Worm (Caenorhabditis elegans) whole organism, young adult: ENCODE data around the gene mks-1.

Experiments
- B0019.2 ChIP-seq: fragments of 200-800 bp; sonication (Bioruptor generic); conservative IDR thresholded peaks from 2 replicates; pipeline ENCODE4 v1.3.6; 2022; ENCODE audit warnings: missing genetic modification reagents, missing genetic modification characterization, missing compliant biosample characterization
- F22D6.2 ChIP-seq: sonication (generic microtip); optimal IDR thresholded peaks from 2 replicates; lab custom pipeline; 2016; ENCODE audit warnings: mild to moderate bottlenecking, missing genetic modification characterization, missing compliant biosample characterization
- F37B4.10 ChIP-seq: fragments of 200-800 bp; sonication (Bioruptor generic); IDR thresholded peaks from 2 replicates; pipeline ENCODE4 v1.3.6; 2022; ENCODE audit warnings: missing genetic modification characterization, missing compliant biosample characterization
- F49E8.2 ChIP-seq: sonication (generic microtip); optimal IDR thresholded peaks from 3 replicates; lab custom pipeline; 2017; ENCODE audit warnings: missing genetic modification characterization, mild to moderate bottlenecking, missing compliant biosample characterization, antibody characterized with exemption, moderate library complexity; ENCODE audit not compliant: insufficient read depth
- F55B11.4 ChIP-seq: sonication (generic microtip); optimal IDR thresholded peaks from 2 replicates; lab custom pipeline; 2016; ENCODE audit warnings: missing compliant biosample characterization, missing genetic modification characterization, borderline replicate concordance; ENCODE audit not compliant: insufficient read depth
- K12H6.12 ChIP-seq: fragments of 200-800 bp; sonication (Bioruptor generic); optimal IDR thresholded peaks from 2 replicates; lab custom pipeline; 2018; ENCODE audit warnings: mild to moderate bottlenecking, missing genetic modification characterization, missing compliant biosample characterization
- Y53F4B.3 ChIP-seq: fragments of 200-800 bp; sonication (Bioruptor generic); IDR thresholded peaks from 2 replicates; pipeline ENCODE4 v1.3.6; 2022; ENCODE audit warnings: missing genetic modification reagents, missing genetic modification characterization, missing compliant biosample characterization
- Y95B8A.8 ChIP-seq: fragments of 200-800 bp; sonication (Bioruptor generic); IDR thresholded peaks from 2 replicates; pipeline ENCODE4 v1.3.6; 2022; ENCODE audit warnings: missing genetic modification reagents, missing genetic modification characterization, missing compliant biosample characterization
- atf-7 ChIP-seq: sonication (generic microtip); optimal IDR thresholded peaks from 2 replicates; lab custom pipeline; 2017; ENCODE audit warnings: mild to moderate bottlenecking, missing genetic modification characterization, missing compliant biosample characterization
- athp-1 ChIP-seq: sonication (generic microtip); optimal IDR thresholded peaks from 2 replicates; lab custom pipeline; 2017; ENCODE audit warnings: mild to moderate bottlenecking, missing genetic modification characterization, missing compliant biosample characterization
- cebp-1 ChIP-seq, 2 experiments: fragments of 200-800 bp in 1 of 2; sonication (Bioruptor generic) in 1 of 2; sonication (generic microtip) in 1 of 2; IDR thresholded peaks in 1 of 2; optimal IDR thresholded peaks in 1 of 2; 2 replicates each; pipeline versions ENCODE4 v1.3.6 to Lab custom; 2017 to 2022; ENCODE audit warnings: missing compliant biosample characterization in 2 of 2, missing genetic modification characterization in 2 of 2, mild to moderate bottlenecking in 1 of 2, missing genetic modification reagents in 1 of 2, moderate library complexity in 1 of 2
- cebp-2 ChIP-seq: fragments of 200-800 bp; sonication (Bioruptor generic); IDR thresholded peaks from 2 replicates; pipeline ENCODE4 v1.3.6; 2022; ENCODE audit warnings: missing genetic modification characterization, missing compliant biosample characterization
- ceh-100 ChIP-seq: fragments of 200-800 bp; sonication (Bioruptor generic); IDR thresholded peaks from 2 replicates; pipeline ENCODE4 v1.3.6; 2022; ENCODE audit warnings: missing genetic modification reagents, missing genetic modification characterization, missing compliant biosample characterization
- ceh-27 ChIP-seq: fragments of 200-800 bp; sonication (Bioruptor generic); optimal IDR thresholded peaks from 2 replicates; lab custom pipeline; 2018; ENCODE audit warnings: mild to moderate bottlenecking, missing genetic modification characterization, moderate library complexity, missing compliant biosample characterization
- egl-18 ChIP-seq: fragments of 200-800 bp; sonication (Bioruptor generic); IDR thresholded peaks from 2 replicates; pipeline ENCODE4 v1.3.6; 2022; ENCODE audit warnings: missing genetic modification reagents, missing genetic modification characterization, missing compliant biosample characterization
- ekl-4 ChIP-seq: fragments of 200-800 bp; sonication (Bioruptor generic); IDR thresholded peaks from 2 replicates; pipeline ENCODE4 v1.3.6; 2022; ENCODE audit warnings: missing genetic modification reagents, missing genetic modification characterization, missing compliant biosample characterization
- ets-4 ChIP-seq: fragments of 200-800 bp; sonication (Bioruptor generic); optimal IDR thresholded peaks from 2 replicates; lab custom pipeline; 2018; ENCODE audit warnings: mild to moderate bottlenecking, missing genetic modification characterization, missing compliant biosample characterization
- fkh-3 ChIP-seq: sonication (generic microtip); optimal IDR thresholded peaks from 2 replicates; lab custom pipeline; 2016; ENCODE audit warnings: mild to moderate bottlenecking, missing genetic modification characterization, missing compliant biosample characterization
- him-1 ChIP-seq: sonication (generic microtip); optimal IDR thresholded peaks from 2 replicates; lab custom pipeline; 2016; ENCODE audit warnings: missing genotype, missing genetic modification reagents, missing genetic modification characterization, missing compliant biosample characterization
- hmg-1.2 ChIP-seq: fragments of 200-800 bp; sonication (Bioruptor generic); IDR thresholded peaks from 2 replicates; pipeline ENCODE4 v1.3.6; 2022; ENCODE audit warnings: missing genetic modification reagents, missing genetic modification characterization, missing compliant biosample characterization
- hrde-1 ChIP-seq: sonication (generic microtip); optimal IDR thresholded peaks from 2 replicates; lab custom pipeline; 2016; ENCODE audit warnings: missing genetic modification characterization, mild to moderate bottlenecking, missing compliant biosample characterization, moderate library complexity, missing genotype, missing genetic modification reagents, borderline replicate concordance
- lin-40 ChIP-seq: sonication (generic microtip); optimal IDR thresholded peaks from 2 replicates; lab custom pipeline; 2016; ENCODE audit warnings: missing genetic modification characterization, mild to moderate bottlenecking, missing compliant biosample characterization, missing genotype, missing genetic modification reagents
- mcd-1 ChIP-seq: fragments of 200-800 bp; sonication (Bioruptor generic); IDR thresholded peaks from 2 replicates; pipeline ENCODE4 v1.3.6; 2022; ENCODE audit warnings: missing genetic modification reagents, missing genetic modification characterization, missing compliant biosample characterization
- nhr-120 ChIP-seq: fragments of 200-800 bp; sonication (Bioruptor generic); IDR thresholded peaks from 2 replicates; pipeline ENCODE4 v1.3.6; 2022; ENCODE audit warnings: missing genetic modification characterization, missing compliant biosample characterization
- nhr-80 ChIP-seq: sonication (generic microtip); optimal IDR thresholded peaks from 2 replicates; lab custom pipeline; 2016; ENCODE audit warnings: missing genetic modification characterization, missing compliant biosample characterization
- pha-4 ChIP-seq: fragments of 150-350 bp; sonication (generic microtip); optimal IDR thresholded peaks from 2 replicates; lab custom pipeline; 2014; ENCODE audit warnings: missing biosample characterization, missing genetic modification reagents, missing genetic modification characterization
- rcor-1 ChIP-seq: fragments of 200-800 bp; sonication (Bioruptor generic); IDR thresholded peaks from 2 replicates; pipeline ENCODE4 v1.3.6; 2022; ENCODE audit warnings: missing genetic modification reagents, missing genetic modification characterization, missing compliant biosample characterization
- repo-1 ChIP-seq: sonication (generic microtip); optimal IDR thresholded peaks from 2 replicates; lab custom pipeline; 2017; ENCODE audit warnings: mild to moderate bottlenecking, missing genetic modification characterization, missing compliant biosample characterization
- rpc-1 ChIP-seq, 2 experiments: fragments of 150-350 bp in 1 of 2; sonication (generic microtip) in 1 of 2; optimal IDR thresholded peaks; 2 replicates each; lab custom pipeline; 2014 to 2018; ENCODE audit warnings: missing biosample characterization in 1 of 2, missing genetic modification characterization in 1 of 2, missing genetic modification reagents in 1 of 2, missing genotype in 1 of 2
- snpc-1.3 ChIP-seq: sonication (generic microtip); optimal IDR thresholded peaks from 2 replicates; lab custom pipeline; 2017; ENCODE audit warnings: missing genetic modification characterization, mild to moderate bottlenecking, missing compliant biosample characterization, antibody characterized with exemption, moderate library complexity, missing genotype, missing genetic modification reagents; ENCODE audit not compliant: insufficient read depth
- somi-1 ChIP-seq: fragments of 200-800 bp; sonication (Bioruptor generic); optimal IDR thresholded peaks from 2 replicates; lab custom pipeline; 2018; ENCODE audit warnings: mild to moderate bottlenecking, missing genetic modification characterization, missing compliant biosample characterization
- tbp1 ChIP-seq: fragments of 200-800 bp; sonication (Bioruptor generic); optimal IDR thresholded peaks from 2 replicates; lab custom pipeline; 2018; ENCODE audit warnings: mild to moderate bottlenecking, missing genetic modification characterization, missing compliant biosample characterization
- tbx-9 ChIP-seq: sonication (generic microtip); optimal IDR thresholded peaks from 2 replicates; lab custom pipeline; 2016; ENCODE audit warnings: borderline replicate concordance, missing genetic modification characterization, inconsistent platforms, missing compliant biosample characterization
- zfh-2 ChIP-seq: fragments of 200-800 bp; sonication (Bioruptor generic); conservative IDR thresholded peaks from 2 replicates; pipeline ENCODE4 v1.3.6; 2022; ENCODE audit warnings: missing genetic modification reagents, missing genetic modification characterization, missing compliant biosample characterization
- ztf-18 ChIP-seq: sonication (generic microtip); optimal IDR thresholded peaks from 2 replicates; lab custom pipeline; 2016; ENCODE audit warnings: missing genotype, mild to moderate bottlenecking, missing genetic modification characterization, missing compliant biosample characterization

Gene mks-1

ce11 chrIII:3185980-3186379 is at the start of gene mks-1:
mks-1 (plus strand) TSS chrIII:3186280.
- TF ChIP-seq pha-4 (tag; lab: Kevin White, UChicago) (no peak), ekl-4 (no peak), atf-7 (no peak), egl-18 (GFP tag; lab: Robert Waterston, UW) (no peak), rpc-1 (optimal IDR thresholded peaks at IDR 0.05; lab: Kevin White, UChicago) (no peak), rpc-1 (tag; optimal IDR thresholded peaks at IDR 0.05; lab: Kevin White, UChicago) (no peak), fkh-3 (tag; lab: Kevin White, UChicago) (no peak), tbp1 (GFP tag; lab: Kevin White, UChicago) (peak; percentile 71), him-1 (peak; percentile 15), snpc-1.3 (no peak), F22D6.2 (tag; lab: Kevin White, UChicago) (no peak), nhr-120 (GFP tag; lab: Robert Waterston, UW) (no peak), ceh-27 (GFP tag; lab: Kevin White, UChicago) (no peak), ets-4 (GFP tag; lab: Kevin White, UChicago) (no peak), tbx-9 (tag; lab: Kevin White, UChicago) (no peak)

- TF ChIP-seq hmg-1.2 (GFP tag; lab: Robert Waterston, UW) (peak; percentile 57), lin-40 (tag; lab: Kevin White, UChicago) (no peak), ceh-100 (GFP tag; lab: Robert Waterston, UW) (no peak)
Measured at ce11 chrIII:3136325-3137001, 49.6 kb upstream of the mks-1 start.

- TF ChIP-seq Y53F4B.3 (GFP tag; lab: Robert Waterston, UW), result no peak
- no peak for TF ChIP-seq F37B4.10 (GFP tag; lab: Robert Waterston, UW)
- no peak for TF ChIP-seq fkh-3 (tag; lab: Kevin White, UChicago)
- no peak for TF ChIP-seq repo-1 (tag; lab: Kevin White, UChicago)
- no peak for TF ChIP-seq K12H6.12 (tag; lab: Kevin White, UChicago)
- TF ChIP-seq somi-1 (GFP tag; lab: Kevin White, UChicago), result no peak
- TF ChIP-seq rcor-1 (GFP tag; lab: Robert Waterston, UW), result no peak
- TF ChIP-seq ekl-4, result no peak
- TF ChIP-seq mcd-1 (GFP tag; lab: Robert Waterston, UW), result no peak
- no peak for TF ChIP-seq Y95B8A.8 (GFP tag; lab: Robert Waterston, UW)
- no peak for TF ChIP-seq athp-1 (tag; lab: Kevin White, UChicago)
- TF ChIP-seq hrde-1 (tag; lab: Kevin White, UChicago), result no peak
- TF ChIP-seq B0019.2 (GFP tag; lab: Robert Waterston, UW), result no peak
- no peak for TF ChIP-seq atf-7
- no peak for TF ChIP-seq F55B11.4 (tag; lab: Kevin White, UChicago)
Measured at ce11 chrIII:3138087-3138486, 48.0 kb upstream of the mks-1 start.

- TF ChIP-seq ztf-18 (tag; lab: Kevin White, UChicago) (no peak), nhr-80 (tag; lab: Kevin White, UChicago) (no peak), F22D6.2 (tag; lab: Kevin White, UChicago) (no peak), F49E8.2 (tag; lab: Kevin White, UChicago) (no peak), zfh-2 (GFP tag; lab: Robert Waterston, UW) (0 out of 2 replicates have a peak, but pooled peaks have one; percentile 11), cebp-2 (GFP tag; lab: Robert Waterston, UW) (no peak), cebp-1 (GFP tag; IDR thresholded peaks at IDR 0.05; lab: Robert Waterston, UW) (no peak), cebp-1 (tag; optimal IDR thresholded peaks at IDR 0.05; lab: Kevin White, UChicago) (peak; percentile 75)
Measured at ce11 chrIII:3139144-3139543, 46.9 kb upstream of the mks-1 start, which contains the start of gene mec-12. mec-12 (minus strand) TSS chrIII:3139234.
